Worm (Caenorhabditis elegans) whole organism, L3 larva: ENCODE results near the gene twk-13.

Source experiments
- R02D3.7 ChIP-seq: fragments of 150-350 bp; optimal IDR thresholded peaks from 2 replicates; lab custom pipeline; 2014; ENCODE audit warnings: missing biosample characterization, missing genetic modification characterization
- ceh-28 ChIP-seq: fragments of 150-350 bp; optimal IDR thresholded peaks from 2 replicates; lab custom pipeline; 2014; ENCODE audit warnings: missing biosample characterization, missing genetic modification reagents, missing genetic modification characterization
- ceh-9 ChIP-seq: sonication (generic microtip); optimal IDR thresholded peaks from 2 replicates; lab custom pipeline; 2018; ENCODE audit warnings: missing biosample characterization, missing genetic modification characterization
- egl-27 ChIP-seq: sonication (generic microtip); optimal IDR thresholded peaks from 4 replicates; lab custom pipeline; 2017; ENCODE audit warnings: missing biosample characterization, missing genetic modification reagents, missing genetic modification characterization
- elt-1 ChIP-seq: fragments of 150-350 bp; optimal IDR thresholded peaks from 2 replicates; lab custom pipeline; 2014; ENCODE audit warnings: missing biosample characterization, missing genetic modification characterization
- fkh-10 ChIP-seq: sonication (generic microtip); optimal IDR thresholded peaks from 2 replicates; lab custom pipeline; 2017; ENCODE audit warnings: missing biosample characterization, missing genetic modification reagents, missing genetic modification characterization
- fos-1 ChIP-seq: fragments of 150-350 bp; optimal IDR thresholded peaks from 2 replicates; lab custom pipeline; 2014; ENCODE audit warnings: missing biosample characterization, missing genetic modification characterization
- lin-39 ChIP-seq: fragments of 150-350 bp; optimal IDR thresholded peaks from 2 replicates; lab custom pipeline; 2018; ENCODE audit warnings: missing biosample characterization, missing genetic modification reagents, missing genetic modification characterization
- mdl-1 ChIP-seq: fragments of 150-350 bp; optimal IDR thresholded peaks from 2 replicates; lab custom pipeline; 2014; ENCODE audit warnings: missing biosample characterization, missing genetic modification characterization
- nhr-237 ChIP-seq: fragments of 150-350 bp; optimal IDR thresholded peaks from 2 replicates; lab custom pipeline; 2014; ENCODE audit warnings: missing biosample characterization, missing genetic modification characterization
- nhr-25 ChIP-seq: sonication (generic microtip); optimal IDR thresholded peaks from 2 replicates; lab custom pipeline; 2017; ENCODE audit warnings: missing biosample characterization, missing genetic modification characterization
- nhr-77 ChIP-seq: fragments of 150-350 bp; optimal IDR thresholded peaks from 2 replicates; lab custom pipeline; 2014; ENCODE audit warnings: missing biosample characterization, missing genetic modification characterization
- snpc-4 ChIP-seq: fragments of 150-350 bp; optimal IDR thresholded peaks from 2 replicates; lab custom pipeline; 2014; ENCODE audit warnings: missing biosample characterization, missing genetic modification characterization

DNA sequence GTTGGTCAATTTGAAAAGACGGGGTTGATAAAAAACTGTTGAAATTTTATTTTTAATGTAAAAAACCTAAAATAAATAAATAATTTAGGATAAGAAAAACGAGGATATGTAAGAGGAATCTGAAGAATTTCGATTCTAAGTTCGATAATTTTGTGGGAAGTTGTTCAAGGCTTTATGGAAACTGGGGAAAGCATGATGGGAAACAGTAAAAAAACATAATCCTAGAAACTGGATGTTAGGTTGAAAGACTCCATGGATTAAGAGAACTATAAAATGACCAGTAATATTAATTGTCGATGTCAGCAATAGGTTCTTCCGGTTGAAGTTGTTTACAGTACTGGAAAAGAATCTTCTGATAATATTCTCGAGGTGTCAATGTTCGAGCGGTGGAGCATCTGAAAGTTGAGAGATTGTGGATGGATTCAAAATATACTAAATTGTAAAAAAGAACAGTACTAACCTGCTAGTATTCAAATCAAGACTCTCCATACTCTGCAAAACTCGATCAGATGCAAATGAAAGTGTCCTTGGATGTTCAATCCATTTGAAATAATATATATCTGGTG, 17.4 kb downstream of the twk-13 start:
- TF ChIP-seq mdl-1 (no peak), ceh-28 (no peak), fkh-10 (no peak), nhr-77 (tag; lab: Kevin White, UChicago) (no peak), fos-1 (no peak), nhr-25 (tag; lab: Kevin White, UChicago) (no peak), egl-27 (tag; lab: Kevin White, UChicago) (no peak), R02D3.7 (tag; lab: Kevin White, UChicago) (no peak), snpc-4 (tag; lab: Kevin White, UChicago) (no peak), ceh-9 (tag; lab: Kevin White, UChicago) (no peak), lin-39 (no peak), nhr-237 (tag; lab: Kevin White, UChicago) (no peak), elt-1 (tag; lab: Kevin White, UChicago) (no peak)
